Worm (Caenorhabditis elegans) whole organism, mixed stage, embryonic: ENCODE measurements around the gene fbxc-39.

Experiments
- bed-3 ChIP-seq: fragments of 200-800 bp; sonication (Bioruptor generic); optimal IDR thresholded peaks from 3 replicates; lab custom pipeline; 2018; ENCODE audit warnings: mild to moderate bottlenecking, missing genetic modification characterization, moderate library complexity, missing compliant biosample characterization
- blmp-1 ChIP-seq: fragments of 150-350 bp; optimal IDR thresholded peaks from 2 replicates; lab custom pipeline; 2014; ENCODE audit warnings: missing biosample characterization, missing genetic modification characterization
- ceh-39 ChIP-seq: fragments of 150-350 bp; optimal IDR thresholded peaks from 2 replicates; lab custom pipeline; 2014; ENCODE audit warnings: missing biosample characterization, missing genetic modification characterization
- ceh-43 ChIP-seq: fragments of 200-800 bp; sonication (Bioruptor generic); optimal IDR thresholded peaks from 2 replicates; lab custom pipeline; 2018; ENCODE audit warnings: mild to moderate bottlenecking, missing genetic modification characterization, moderate library complexity, missing compliant biosample characterization
- ceh-83 ChIP-seq: fragments of 200-800 bp; sonication (Bioruptor generic); optimal IDR thresholded peaks from 2 replicates; lab custom pipeline; 2018; ENCODE audit warnings: mild to moderate bottlenecking, missing genetic modification characterization, missing compliant biosample characterization
- ces-1 ChIP-seq: fragments of 150-350 bp; optimal IDR thresholded peaks from 2 replicates; lab custom pipeline; 2014; ENCODE audit warnings: missing biosample characterization, missing genetic modification reagents, missing genetic modification characterization
- cnd-1 ChIP-seq: fragments of 200-800 bp; sonication (Bioruptor generic); optimal IDR thresholded peaks from 2 replicates; lab custom pipeline; 2018; ENCODE audit warnings: mild to moderate bottlenecking, missing genetic modification characterization, missing compliant biosample characterization
- elt-3 ChIP-seq: fragments of 150-350 bp; optimal IDR thresholded peaks from 2 replicates; lab custom pipeline; 2014; ENCODE audit warnings: missing biosample characterization, missing genetic modification characterization
- flh-1 ChIP-seq: fragments of 200-800 bp; sonication (Bioruptor generic); optimal IDR thresholded peaks from 2 replicates; lab custom pipeline; 2018; ENCODE audit warnings: mild to moderate bottlenecking, missing genetic modification characterization, moderate library complexity, missing compliant biosample characterization
- ham-2 ChIP-seq: fragments of 200-800 bp; sonication (Bioruptor generic); optimal IDR thresholded peaks from 2 replicates; lab custom pipeline; 2018; ENCODE audit warnings: mild to moderate bottlenecking, missing genetic modification characterization, missing compliant biosample characterization
- hlh-1 ChIP-seq: fragments of 150-350 bp; optimal IDR thresholded peaks from 2 replicates; lab custom pipeline; 2014; ENCODE audit warnings: missing biosample characterization, missing genetic modification reagents, missing genetic modification characterization
- lin-13 ChIP-seq: fragments of 150-350 bp; optimal IDR thresholded peaks from 2 replicates; lab custom pipeline; 2014; ENCODE audit warnings: missing biosample characterization, missing genetic modification characterization
- lin-32 ChIP-seq: fragments of 200-800 bp; sonication (Bioruptor generic); optimal IDR thresholded peaks from 2 replicates; lab custom pipeline; 2018; ENCODE audit warnings: mild to moderate bottlenecking, missing genetic modification characterization, missing compliant biosample characterization
- mep-1 ChIP-seq: fragments of 150-350 bp; optimal IDR thresholded peaks from 2 replicates; lab custom pipeline; 2017; ENCODE audit warnings: missing biosample characterization, missing genetic modification reagents, missing genetic modification characterization, inconsistent platforms
- mls-2 ChIP-seq: sonication (generic microtip); optimal IDR thresholded peaks from 2 replicates; lab custom pipeline; 2016; ENCODE audit warnings: mild to moderate bottlenecking, missing genetic modification characterization, moderate library complexity, missing compliant biosample characterization
- nhr-12 ChIP-seq: fragments of 150-350 bp; optimal IDR thresholded peaks from 2 replicates; lab custom pipeline; 2014; ENCODE audit warnings: missing biosample characterization, missing genetic modification characterization
- nhr-28 ChIP-seq: fragments of 150-350 bp; optimal IDR thresholded peaks from 2 replicates; lab custom pipeline; 2014; ENCODE audit warnings: missing biosample characterization, missing genetic modification characterization
- nhr-76 ChIP-seq: sonication (generic microtip); optimal IDR thresholded peaks from 2 replicates; lab custom pipeline; 2017; ENCODE audit warnings: missing biosample characterization, missing genetic modification characterization
- pha-4 ChIP-seq: fragments of 150-350 bp; optimal IDR thresholded peaks from 2 replicates; lab custom pipeline; 2018; ENCODE audit warnings: missing biosample characterization, missing genetic modification reagents, missing genetic modification characterization
- sem-2 ChIP-seq: fragments of 200-800 bp; sonication (Bioruptor generic); optimal IDR thresholded peaks from 2 replicates; lab custom pipeline; 2018; ENCODE audit warnings: mild to moderate bottlenecking, missing genetic modification characterization, missing compliant biosample characterization
- snpc-4 ChIP-seq: fragments of 150-350 bp; optimal IDR thresholded peaks from 2 replicates; lab custom pipeline; 2014; ENCODE audit warnings: missing biosample characterization, missing genetic modification characterization
- sptf-1 ChIP-seq: sonication (generic microtip); optimal IDR thresholded peaks from 2 replicates; lab custom pipeline; 2017; ENCODE audit warnings: mild to moderate bottlenecking, missing genetic modification characterization, moderate library complexity, missing compliant biosample characterization
- tbx-8 ChIP-seq: fragments of 200-800 bp; sonication (Bioruptor generic); optimal IDR thresholded peaks from 2 replicates; lab custom pipeline; 2018; ENCODE audit warnings: mild to moderate bottlenecking, missing genetic modification characterization, moderate library complexity, missing compliant biosample characterization
- unc-39 ChIP-seq: fragments of 150-350 bp; optimal IDR thresholded peaks from 2 replicates; lab custom pipeline; 2014; ENCODE audit warnings: missing biosample characterization, missing genetic modification characterization
- unc-62 ChIP-seq: fragments of 150-350 bp; optimal IDR thresholded peaks from 2 replicates; lab custom pipeline; 2014; ENCODE audit warnings: missing biosample characterization, missing genetic modification reagents, missing genetic modification characterization
- zip-8 ChIP-seq: fragments of 150-350 bp; optimal IDR thresholded peaks from 2 replicates; lab custom pipeline; 2014; ENCODE audit warnings: missing biosample characterization, missing genetic modification characterization
- ztf-11 ChIP-seq: fragments of 150-350 bp; optimal IDR thresholded peaks from 2 replicates; lab custom pipeline; 2014; ENCODE audit warnings: missing biosample characterization, missing genetic modification characterization

fbxc-39 gene

DNA sequence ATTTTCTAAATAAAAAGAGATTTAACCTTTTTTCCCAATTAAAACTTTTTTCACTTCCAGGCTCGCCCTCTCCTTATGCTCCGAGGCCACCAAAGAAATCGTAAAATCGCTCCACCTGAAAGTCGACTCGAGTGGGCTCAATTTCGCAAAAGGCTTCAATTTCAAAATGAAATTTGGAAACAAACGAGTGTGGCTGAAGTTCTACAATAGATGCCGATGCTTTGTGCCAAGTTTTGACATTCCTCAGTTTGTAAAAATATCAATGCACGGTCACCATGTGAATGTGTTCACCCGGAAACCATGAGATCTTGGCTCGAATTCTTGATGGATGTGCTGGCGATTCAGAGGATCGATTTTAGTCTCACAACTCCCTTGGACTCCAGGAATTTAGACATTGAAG is 38.1 kb downstream of the fbxc-39 start, which contains the start of gene M01D1.12:
Gene M01D1.12 (plus strand): TSS at position 301 of the 400 bp plus-strand sequence.
- TF ChIP-seq sem-2 (GFP tag; lab: Kevin White, UChicago) (no peak), ham-2 (GFP tag; lab: Kevin White, UChicago) (no peak), sptf-1 (no peak), blmp-1 (tag; lab: Kevin White, UChicago) (no peak), unc-62 (no peak), unc-39 (tag; lab: Kevin White, UChicago) (no peak), mep-1 (tag; lab: Kevin White, UChicago) (no peak), ceh-43 (GFP tag; lab: Kevin White, UChicago) (no peak), tbx-8 (GFP tag; lab: Kevin White, UChicago) (no peak), nhr-76 (tag; lab: Kevin White, UChicago) (no peak), nhr-12 (no peak), hlh-1 (tag; lab: Kevin White, UChicago) (no peak), lin-13 (tag; lab: Kevin White, UChicago) (no peak), ceh-39 (tag; lab: Kevin White, UChicago) (no peak), nhr-28 (tag; lab: Kevin White, UChicago) (no peak), flh-1 (GFP tag; lab: Kevin White, UChicago) (no peak), mls-2 (no peak), snpc-4 (tag; lab: Kevin White, UChicago) (no peak), elt-3 (tag; lab: Kevin White, UChicago) (no peak), lin-32 (no peak)
- TF ChIP-seq, all 35 proteins: peak for 0

DNA sequence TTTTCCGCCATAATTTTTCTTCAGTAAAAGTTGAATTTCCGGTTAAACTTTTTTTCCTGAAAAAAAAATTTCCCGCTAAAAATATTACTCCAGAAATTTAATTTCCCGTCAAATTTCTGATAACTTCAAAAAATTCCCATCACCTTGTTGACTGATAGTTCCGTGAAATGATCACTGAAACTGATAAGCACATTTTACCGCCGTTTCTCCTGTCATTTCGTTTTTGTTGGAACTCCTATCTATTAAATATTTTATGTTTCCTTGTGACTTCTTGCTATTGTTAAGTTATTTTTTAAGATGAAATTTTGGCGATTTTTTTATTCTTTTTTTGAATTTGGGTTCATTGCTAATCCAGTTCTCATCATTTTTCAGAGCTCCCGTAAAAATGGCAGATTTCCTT is 40.1 kb downstream of the fbxc-39 start, which contains the start of gene math-34:
Gene math-34 (plus strand): TSS at position 371 of the 400 bp plus-strand sequence.
- TF ChIP-seq flh-1 (GFP tag; lab: Kevin White, UChicago) (no peak), ceh-39 (tag; lab: Kevin White, UChicago) (no peak), ces-1 (GFP tag; lab: Kevin White, UChicago) (no peak), snpc-4 (tag; lab: Kevin White, UChicago) (no peak), tbx-8 (GFP tag; lab: Kevin White, UChicago) (no peak), ztf-11 (tag; lab: Kevin White, UChicago) (no peak), mep-1 (tag; lab: Kevin White, UChicago) (no peak), pha-4 (no peak), nhr-12 (no peak), ceh-43 (GFP tag; lab: Kevin White, UChicago) (no peak), ceh-83 (GFP tag; lab: Kevin White, UChicago) (no peak), sptf-1 (no peak), bed-3 (GFP tag; lab: Kevin White, UChicago) (no peak), cnd-1 (tag; lab: Kevin White, UChicago) (no peak), mls-2 (no peak), blmp-1 (tag; lab: Kevin White, UChicago) (no peak)

DNA sequence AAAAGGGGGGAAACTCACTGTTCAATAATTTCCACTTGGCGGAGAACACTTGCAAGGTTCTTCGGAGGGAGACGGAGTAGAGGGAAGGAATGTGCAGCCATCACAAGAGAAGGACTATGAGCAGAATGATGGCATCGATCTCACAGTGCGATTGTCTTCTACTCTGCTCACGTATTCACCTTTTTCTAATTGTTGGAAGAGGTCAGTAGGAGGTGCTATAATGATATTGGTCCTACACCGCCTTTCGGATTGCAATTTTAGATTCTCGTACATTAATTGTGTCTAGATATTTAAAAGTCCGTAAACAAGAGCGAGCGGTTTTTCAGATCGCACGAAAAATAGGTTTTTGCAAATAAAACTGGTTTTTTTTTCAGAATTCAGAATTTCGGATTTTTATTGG is 51.9 kb downstream of the fbxc-39 start, which contains the start of gene fbxb-39:
Gene fbxb-39 (minus strand): TSS at position 101 of the 400 bp plus-strand sequence.
- TF ChIP-seq blmp-1 (tag; lab: Kevin White, UChicago) (no peak), nhr-12 (no peak), unc-39 (tag; lab: Kevin White, UChicago) (no peak), flh-1 (GFP tag; lab: Kevin White, UChicago) (no peak), ham-2 (GFP tag; lab: Kevin White, UChicago) (no peak), lin-32 (no peak), tbx-8 (GFP tag; lab: Kevin White, UChicago) (no peak), zip-8 (no peak), lin-13 (tag; lab: Kevin White, UChicago) (no peak), ztf-11 (tag; lab: Kevin White, UChicago) (no peak)
